Fruit fly (Drosophila melanogaster) S2 (cell line): ENCODE measurements around the gene odd.

Experiments
- CG8478 ChIP-seq: fragments of >200 bp; optimal IDR thresholded peaks from 2 replicates; lab custom pipeline; 2018
- CTCF ChIP-seq, 2 experiments: fragments of >200 bp; optimal IDR thresholded peaks; 2 replicates each; lab custom pipeline; 2018

Gene odd

dm6 chr2L:3606462-3607270, at the start of gene odd:
Gene odd, minus strand, starts transcription at chr2L:3606756.
- TF ChIP-seq CTCF (optimal IDR thresholded peaks at IDR 0.05; lab: Kevin White, UChicago) = peak in 1 of 2 experiments; percentile 49
- TF ChIP-seq CG8478 (lab: Kevin White, UChicago) = no peak

- TF ChIP-seq CG8478 (lab: Kevin White, UChicago) (no peak), CTCF (optimal IDR thresholded peaks at IDR 0.05; lab: Kevin White, UChicago) (no peak)
These were observed 49.1 kb upstream of the odd start for dm6 chr2L:3655698-3656105.

DNA sequence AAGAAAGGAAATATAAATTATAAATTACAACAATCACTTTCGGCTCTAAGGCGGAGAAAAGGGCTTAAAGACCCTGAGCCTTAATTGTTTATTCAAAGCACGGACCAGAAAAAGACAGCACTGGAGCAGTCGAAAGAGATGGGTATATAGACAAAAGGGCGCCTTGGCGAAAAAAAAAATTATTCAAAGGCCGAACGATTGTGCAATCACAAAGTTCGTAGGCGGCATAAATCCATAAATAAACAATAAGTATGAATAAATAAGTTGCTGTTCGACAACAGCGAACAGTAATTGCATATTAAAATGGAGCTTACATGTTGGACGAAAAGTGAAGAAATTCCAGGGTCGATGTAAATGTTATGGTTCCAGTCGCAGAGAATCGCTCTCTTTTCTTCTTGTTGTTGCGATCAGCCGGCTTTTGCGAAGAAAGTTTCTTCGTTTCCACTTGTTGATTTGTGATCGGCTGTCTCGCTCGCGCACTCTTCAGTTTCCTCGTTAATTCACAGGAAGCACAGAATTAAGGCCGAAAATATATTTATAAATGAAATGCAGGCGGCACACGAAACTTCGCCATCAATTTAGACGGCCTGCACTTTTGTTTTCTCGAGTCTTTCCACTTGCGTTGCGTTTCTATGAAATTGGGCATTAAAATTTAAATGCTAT, 48.5 kb upstream of the odd start:
- no peak for TF ChIP-seq CTCF (optimal IDR thresholded peaks at IDR 0.05; lab: Kevin White, UChicago)
- no peak for TF ChIP-seq CG8478 (lab: Kevin White, UChicago)

DNA sequence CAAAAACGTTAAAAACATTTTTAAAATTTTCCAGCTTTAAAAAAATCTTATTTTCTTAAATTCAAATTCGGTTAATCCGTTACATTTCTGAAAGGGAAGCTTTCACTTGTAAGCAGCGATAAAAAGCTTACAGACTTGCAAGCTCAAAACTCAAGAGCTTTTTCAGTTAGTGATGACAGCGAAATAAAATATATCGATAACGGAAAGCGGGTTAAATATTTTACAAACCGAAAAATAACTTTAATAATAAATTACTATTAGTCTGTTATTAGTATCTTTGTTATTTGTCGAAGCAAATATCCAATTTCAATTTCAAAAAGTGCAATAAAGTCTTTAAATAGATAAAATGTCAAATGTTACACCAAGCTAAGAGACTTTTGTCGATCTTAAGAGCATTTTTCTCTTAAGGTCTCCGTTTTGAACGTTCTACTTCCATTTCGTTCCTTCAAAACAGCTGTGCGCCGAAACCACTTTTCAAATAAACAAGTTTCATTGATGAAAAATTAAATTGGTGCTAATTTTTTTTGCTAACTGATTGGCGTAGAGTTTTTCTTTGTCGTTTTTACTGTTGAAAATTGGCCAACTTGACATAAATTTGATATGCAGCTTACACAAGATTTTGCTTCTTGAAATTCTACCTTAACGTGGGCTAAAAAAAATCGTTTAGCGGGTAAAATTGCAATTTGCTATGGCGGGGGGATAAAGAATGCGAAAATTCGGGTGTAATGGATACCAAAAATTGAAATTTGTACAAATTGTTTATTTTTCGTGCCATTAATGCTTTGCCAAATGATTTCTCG, 41.8 kb upstream of the odd start:
- no peak for TF ChIP-seq CTCF (optimal IDR thresholded peaks at IDR 0.05; lab: Kevin White, UChicago)
- TF ChIP-seq CG8478 (lab: Kevin White, UChicago) = no peak

DNA sequence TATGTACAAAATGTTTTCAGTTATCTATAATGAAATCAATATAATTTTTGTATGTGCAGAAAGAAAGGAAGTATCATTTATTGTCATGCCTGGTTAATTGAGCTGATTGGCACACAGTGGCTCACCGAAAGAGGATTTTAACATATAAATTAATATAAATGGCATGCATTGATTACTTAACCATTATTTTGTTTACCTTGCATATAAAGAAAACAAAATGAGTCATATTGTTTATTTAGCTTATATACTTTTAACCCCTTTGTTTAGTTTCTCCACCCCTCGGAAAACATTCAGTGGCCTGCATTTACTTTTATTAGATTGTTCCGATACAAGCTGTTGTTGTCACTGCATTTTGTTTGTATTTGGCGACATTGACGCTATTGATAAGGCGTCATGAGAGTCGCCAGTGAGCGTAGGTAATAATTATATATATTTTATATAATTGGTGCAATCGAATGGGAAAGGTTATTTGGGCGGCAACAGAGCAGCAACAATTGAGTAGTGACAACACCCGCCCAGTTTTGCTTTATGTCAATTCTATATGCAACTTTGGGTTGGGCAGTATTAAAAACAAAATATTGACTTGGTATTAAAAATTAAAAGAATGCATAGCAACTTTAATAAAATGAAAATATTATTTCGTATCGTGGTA, 41.1 kb upstream of the odd start:
- TF ChIP-seq CTCF (optimal IDR thresholded peaks at IDR 0.05; lab: Kevin White, UChicago) (no peak), CG8478 (lab: Kevin White, UChicago) (no peak)

DNA sequence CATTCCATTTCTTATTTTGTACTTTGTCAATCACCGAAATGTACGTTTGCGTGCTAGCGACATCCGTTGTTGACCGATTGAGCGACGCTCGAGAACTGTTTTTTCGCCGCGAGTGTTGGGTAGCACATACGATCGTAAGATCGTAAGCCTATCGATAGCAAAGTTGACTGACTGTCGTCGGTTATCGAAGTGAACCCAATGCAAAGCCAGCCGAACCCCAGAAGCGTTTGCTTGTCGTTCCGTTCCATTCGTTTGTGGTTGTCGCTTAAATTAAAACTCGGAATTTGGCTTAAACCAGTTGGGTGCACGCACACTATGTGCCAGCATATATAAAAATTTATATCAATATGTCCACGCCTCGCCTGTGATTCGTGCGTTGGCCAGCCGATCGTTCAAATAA, 39.5 kb upstream of the odd start:
- TF ChIP-seq CG8478 (lab: Kevin White, UChicago) (no peak), CTCF (optimal IDR thresholded peaks at IDR 0.05; lab: Kevin White, UChicago) (no peak)

DNA sequence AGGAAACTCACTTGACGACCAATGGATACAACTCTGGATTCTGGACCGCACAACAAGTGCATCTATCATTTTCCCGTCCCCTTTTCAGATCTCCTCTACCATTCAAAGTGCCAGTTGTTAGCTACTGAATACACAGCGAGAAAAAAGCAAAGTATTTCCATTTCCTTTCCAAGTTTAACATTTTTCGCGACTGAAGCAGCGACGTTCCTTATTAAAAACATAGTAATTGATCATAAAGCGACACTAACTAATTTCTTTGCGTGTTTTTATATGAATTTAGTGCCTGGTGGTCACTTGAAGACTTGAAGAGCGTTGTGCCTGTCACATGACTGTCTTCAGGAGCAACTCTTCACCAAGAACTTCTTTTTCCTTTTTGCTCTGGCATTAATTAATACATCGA, 38.8 kb upstream of the odd start:
- TF ChIP-seq CG8478 (lab: Kevin White, UChicago) (no peak), CTCF (optimal IDR thresholded peaks at IDR 0.05; lab: Kevin White, UChicago) (no peak)

- TF ChIP-seq CTCF (optimal IDR thresholded peaks at IDR 0.05; lab: Kevin White, UChicago) = no peak
- no peak for TF ChIP-seq CG8478 (lab: Kevin White, UChicago)
These were observed 35.8 kb upstream of the odd start for dm6 chr2L:3642148-3642920.

DNA sequence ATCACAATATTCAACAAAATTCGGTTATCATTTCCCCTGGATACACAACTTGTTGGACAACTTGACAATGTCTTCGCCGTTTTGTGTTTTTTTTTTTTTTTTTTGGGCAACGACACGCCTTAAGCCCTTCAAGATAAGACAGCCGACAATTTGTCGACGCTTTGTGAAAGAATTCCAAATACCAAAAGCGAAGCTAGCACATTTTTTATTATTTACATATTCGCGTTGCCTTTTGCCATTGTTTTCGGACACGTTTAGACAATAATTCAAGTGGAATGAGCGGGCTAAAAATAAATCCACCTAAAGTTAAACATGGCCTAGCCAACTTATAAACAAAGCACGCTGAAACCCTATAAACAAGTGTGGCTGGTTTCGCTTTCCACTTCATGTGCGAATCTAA, 34.4 kb upstream of the odd start:
- TF ChIP-seq CG8478 (lab: Kevin White, UChicago) = no peak
- no peak for TF ChIP-seq CTCF (optimal IDR thresholded peaks at IDR 0.05; lab: Kevin White, UChicago)

DNA sequence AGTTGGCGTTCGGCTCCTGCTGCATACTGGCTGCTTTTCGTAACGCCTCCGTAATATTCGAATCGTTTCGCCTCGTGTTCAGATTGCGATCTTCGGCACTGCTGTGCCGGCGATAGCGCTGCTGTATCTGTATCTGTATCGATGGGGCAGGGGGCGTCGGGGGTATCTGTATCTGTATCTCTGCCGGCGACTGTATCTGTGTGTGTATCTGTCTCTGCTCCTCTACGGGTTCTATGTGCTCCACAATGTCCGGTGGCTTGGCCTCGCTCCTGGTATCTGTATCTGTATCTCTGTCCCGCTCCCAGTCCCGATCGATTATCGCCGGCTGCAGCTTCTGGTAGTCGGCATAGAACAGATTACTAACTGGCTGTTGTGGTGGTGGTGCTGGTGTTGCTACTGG, 33.4 kb upstream of the odd start:
- TF ChIP-seq CG8478 (lab: Kevin White, UChicago) (no peak), CTCF (optimal IDR thresholded peaks at IDR 0.05; lab: Kevin White, UChicago) (no peak)

dm6 chr2L:3635444-3635843, 28.9 kb upstream of the odd start:
- TF ChIP-seq CG8478 (lab: Kevin White, UChicago) (no peak), CTCF (optimal IDR thresholded peaks at IDR 0.05; lab: Kevin White, UChicago) (no peak)

DNA sequence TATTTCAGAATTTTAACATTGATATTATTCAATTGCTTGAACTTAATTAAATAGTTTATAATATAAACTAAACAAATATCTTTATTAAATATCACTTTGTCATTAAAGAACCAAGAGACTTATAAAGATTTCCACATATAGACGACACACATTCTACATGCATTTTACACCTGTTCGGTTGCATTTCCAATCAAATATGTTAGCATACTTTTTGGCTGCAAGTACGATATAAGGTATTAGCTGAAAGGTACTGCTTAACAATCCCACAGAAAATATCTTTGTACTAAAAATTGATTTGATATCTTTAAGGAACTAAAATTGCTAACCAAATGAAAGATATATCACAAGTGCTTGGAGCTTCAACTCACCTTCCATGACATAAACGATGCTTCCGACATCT, 27.3 kb upstream of the odd start:
- no peak for TF ChIP-seq CG8478 (lab: Kevin White, UChicago)
- TF ChIP-seq CTCF (optimal IDR thresholded peaks at IDR 0.05; lab: Kevin White, UChicago) = peak; percentile 30 to 66

- peak; percentile 76 to 77 for TF ChIP-seq CTCF (optimal IDR thresholded peaks at IDR 0.05; lab: Kevin White, UChicago)
- no peak for TF ChIP-seq CG8478 (lab: Kevin White, UChicago)
These were observed 25.7 kb upstream of the odd start for dm6 chr2L:3632047-3632880.
